Fruit fly (Drosophila melanogaster) whole organism, embryonic: ENCODE results near the gene caz.
A peak's percentile ranks its signal among the peaks of the same experiment; 100 is the strongest.

Source experiments
- CG10321 ChIP-seq: fragments of 200-800 bp; sonication (Bioruptor generic); IDR thresholded peaks from 2 replicates; pipeline ENCODE4 v1.3.6; 2022; ENCODE audit warnings: missing biosample characterization, missing genetic modification characterization
- CG10979 ChIP-seq: fragments of 200-800 bp; sonication (Bioruptor generic); optimal IDR thresholded peaks from 2 replicates; lab custom pipeline; 2018; ENCODE audit warnings: missing biosample characterization, mild to moderate bottlenecking, missing genetic modification characterization, moderate library complexity
- CG12299 ChIP-seq: fragments of 200-800 bp; sonication (Bioruptor generic); optimal IDR thresholded peaks from 2 replicates; lab custom pipeline; 2018; ENCODE audit warnings: missing biosample characterization, mild to moderate bottlenecking, missing genetic modification characterization
- CG12391 ChIP-seq: fragments of 200-800 bp; sonication (Bioruptor generic); optimal IDR thresholded peaks from 3 replicates; lab custom pipeline; 2018; ENCODE audit warnings: missing biosample characterization, mild to moderate bottlenecking, missing genetic modification characterization, moderate library complexity
- CG12659 ChIP-seq: fragments of 200-800 bp; sonication (Bioruptor generic); optimal IDR thresholded peaks from 3 replicates; lab custom pipeline; 2017; ENCODE audit warnings: mild to moderate bottlenecking, missing biosample characterization, missing genetic modification reagents, missing genetic modification characterization
- CG14014 ChIP-seq: fragments of 200-800 bp; sonication (Bioruptor generic); IDR thresholded peaks from 2 replicates; pipeline ENCODE4 v1.3.6; 2022; ENCODE audit warnings: missing biosample characterization, missing genetic modification characterization
- CG14710 ChIP-seq: fragments of 200-800 bp; sonication (Bioruptor generic); optimal IDR thresholded peaks from 3 replicates; lab custom pipeline; 2019; ENCODE audit warnings: missing biosample characterization, mild to moderate bottlenecking, missing genetic modification characterization, moderate library complexity
- CG1529 ChIP-seq: fragments of 200-800 bp; sonication (Bioruptor generic); optimal IDR thresholded peaks from 3 replicates; lab custom pipeline; 2018; ENCODE audit warnings: missing biosample characterization, missing genetic modification characterization
- CG15514 ChIP-seq: fragments of 200-800 bp; sonication (Bioruptor generic); optimal IDR thresholded peaks from 3 replicates; lab custom pipeline; 2017; ENCODE audit warnings: missing biosample characterization, missing genetic modification characterization, mild to moderate bottlenecking, moderate library complexity, missing genetic modification reagents
- CG15601 ChIP-seq: fragments of 200-800 bp; sonication (Bioruptor generic); optimal IDR thresholded peaks from 3 replicates; lab custom pipeline; 2019; ENCODE audit warnings: missing biosample characterization, mild to moderate bottlenecking, missing genetic modification characterization, moderate library complexity
- CG18011 ChIP-seq: fragments of 200-800 bp; sonication (Bioruptor generic); optimal IDR thresholded peaks from 2 replicates; lab custom pipeline; 2017; ENCODE audit warnings: missing biosample characterization, missing genetic modification characterization, mild to moderate bottlenecking, moderate library complexity, missing genotype
- CG18262 ChIP-seq: fragments of 200-800 bp; optimal IDR thresholded peaks from 3 replicates; lab custom pipeline; 2019; ENCODE audit warnings: missing biosample characterization, mild to moderate bottlenecking, missing genetic modification characterization, moderate library complexity
- CG2116 ChIP-seq: fragments of 200-800 bp; sonication (Bioruptor generic); optimal IDR thresholded peaks from 3 replicates; lab custom pipeline; 2018; ENCODE audit warnings: missing biosample characterization, mild to moderate bottlenecking, missing genetic modification characterization
- CG2712 ChIP-seq: fragments of 200-800 bp; optimal IDR thresholded peaks from 3 replicates; lab custom pipeline; 2019; ENCODE audit warnings: missing biosample characterization, mild to moderate bottlenecking, missing genetic modification characterization, moderate library complexity
- CG30403 ChIP-seq: fragments of 200-800 bp; sonication (Bioruptor generic); optimal IDR thresholded peaks from 3 replicates; lab custom pipeline; 2016; ENCODE audit warnings: missing biosample characterization, missing genetic modification characterization
- CG32767 ChIP-seq: fragments of 200-800 bp; sonication (Bioruptor generic); IDR thresholded peaks from 2 replicates; pipeline ENCODE4 v1.3.6; 2022; ENCODE audit warnings: missing biosample characterization, missing genetic modification characterization
- CG4424 ChIP-seq: fragments of 200-800 bp; sonication (Bioruptor generic); optimal IDR thresholded peaks from 3 replicates; lab custom pipeline; 2016; ENCODE audit warnings: missing biosample characterization, missing genetic modification characterization
- CG7839 ChIP-seq: fragments of 200-800 bp; sonication (Bioruptor generic); optimal IDR thresholded peaks from 3 replicates; lab custom pipeline; 2018; ENCODE audit warnings: missing biosample characterization, mild to moderate bottlenecking, missing genetic modification characterization, moderate library complexity
- CG9215 ChIP-seq: fragments of 200-800 bp; sonication (Bioruptor generic); IDR thresholded peaks from 2 replicates; pipeline ENCODE4 v1.3.6; 2022; ENCODE audit warnings: missing biosample characterization, missing genetic modification characterization
- CG9797 ChIP-seq: fragments of 200-800 bp; sonication (Bioruptor generic); optimal IDR thresholded peaks from 3 replicates; lab custom pipeline; 2018; ENCODE audit warnings: missing biosample characterization, mild to moderate bottlenecking, missing genetic modification characterization
- CTCF ChIP-seq: fragments of 200-800 bp; sonication (Bioruptor generic); optimal IDR thresholded peaks from 2 replicates; lab custom pipeline; 2017; ENCODE audit warnings: missing biosample characterization, mild to moderate bottlenecking, missing genetic modification characterization, moderate library complexity
- Deaf1 ChIP-seq: fragments of 200-800 bp; optimal IDR thresholded peaks from 3 replicates; lab custom pipeline; 2019; ENCODE audit warnings: missing biosample characterization, mild to moderate bottlenecking, missing genetic modification characterization, moderate library complexity
- E2f2 ChIP-seq: fragments of 200-800 bp; sonication (Bioruptor generic); IDR thresholded peaks from 2 replicates; pipeline ENCODE4 v1.3.6; 2022; ENCODE audit warnings: missing biosample characterization, missing genetic modification characterization
- Ets65A ChIP-seq: fragments of 200-800 bp; sonication (Bioruptor generic); peaks from one replicate; lab custom pipeline; 2016; ENCODE audit warnings: missing biosample characterization, missing genetic modification characterization
- Hsf ChIP-seq: fragments of 200-800 bp; sonication (Bioruptor generic); optimal IDR thresholded peaks from 3 replicates; lab custom pipeline; 2016; ENCODE audit warnings: missing biosample characterization, missing genetic modification characterization
- Lhr ChIP-seq: fragments of 200-800 bp; sonication (Bioruptor generic); optimal IDR thresholded peaks from 3 replicates; lab custom pipeline; 2017; ENCODE audit warnings: mild to moderate bottlenecking, missing biosample characterization, missing genetic modification reagents, missing genetic modification characterization
- MESR4 ChIP-seq: fragments of 200-800 bp; sonication (Bioruptor generic); optimal IDR thresholded peaks from 2 replicates; lab custom pipeline; 2018; ENCODE audit warnings: missing biosample characterization, mild to moderate bottlenecking, missing genetic modification characterization, moderate library complexity
- Max ChIP-seq: fragments of 200-800 bp; sonication (Bioruptor generic); optimal IDR thresholded peaks from 2 replicates; lab custom pipeline; 2016; ENCODE audit warnings: missing biosample characterization, mild to moderate bottlenecking, missing genetic modification characterization
- Scr ChIP-seq: fragments of 200-800 bp; sonication (Bioruptor generic); IDR thresholded peaks from 2 replicates; pipeline ENCODE4 v1.3.6; 2022; ENCODE audit warnings: missing biosample characterization, missing genetic modification characterization; ENCODE audit not compliant: partially characterized antibody
- Sox100B ChIP-seq: fragments of 200-800 bp; sonication (Bioruptor generic); optimal IDR thresholded peaks from 3 replicates; lab custom pipeline; 2018; ENCODE audit warnings: missing biosample characterization, mild to moderate bottlenecking, missing genetic modification characterization
- Trl ChIP-seq, 3 experiments: fragments of >200 bp in 2 of 3; fragments of 200-800 bp in 1 of 3; sonication (Bioruptor generic) in 1 of 3; optimal IDR thresholded peaks; 2 replicates in 1 of 3; 3 replicates in 2 of 3; lab custom pipeline; 2016 to 2017; ENCODE audit warnings: missing biosample characterization in 1 of 3, missing genetic modification characterization in 1 of 3
- Xbp1 ChIP-seq: fragments of 200-800 bp; sonication (Bioruptor generic); optimal IDR thresholded peaks from 3 replicates; lab custom pipeline; 2016; ENCODE audit warnings: missing biosample characterization, mild to moderate bottlenecking, missing genetic modification characterization
- abd-A ChIP-seq: fragments of 200-800 bp; sonication (Bioruptor generic); optimal IDR thresholded peaks from 3 replicates; lab custom pipeline; 2019; ENCODE audit warnings: missing biosample characterization, mild to moderate bottlenecking, missing genetic modification characterization, moderate library complexity
- az2 ChIP-seq: fragments of 200-800 bp; sonication (Bioruptor generic); optimal IDR thresholded peaks from 3 replicates; lab custom pipeline; 2016; ENCODE audit warnings: missing biosample characterization, missing genetic modification characterization
- caup ChIP-seq: fragments of 200-800 bp; sonication (Bioruptor generic); optimal IDR thresholded peaks from 3 replicates; lab custom pipeline; 2017; ENCODE audit warnings: missing biosample characterization, mild to moderate bottlenecking, missing genetic modification characterization, moderate library complexity; ENCODE audit not compliant: severe bottlenecking
- chif ChIP-seq, 2 experiments: fragments of 200-800 bp; sonication (Bioruptor generic); optimal IDR thresholded peaks; 3 replicates each; lab custom pipeline; 2016; ENCODE audit warnings: missing biosample characterization in 2 of 2, missing genetic modification characterization in 2 of 2
- crp ChIP-seq, 2 experiments: fragments of 200-800 bp; sonication (Bioruptor generic); optimal IDR thresholded peaks; 2 replicates in 1 of 2; 3 replicates in 1 of 2; lab custom pipeline; 2017; ENCODE audit warnings: missing biosample characterization in 2 of 2, missing genetic modification characterization in 2 of 2, mild to moderate bottlenecking in 1 of 2, moderate library complexity in 1 of 2
- dmrt11E ChIP-seq: fragments of 200-800 bp; sonication (Bioruptor generic); optimal IDR thresholded peaks from 3 replicates; lab custom pipeline; 2018; ENCODE audit warnings: missing biosample characterization, mild to moderate bottlenecking, missing genetic modification characterization, moderate library complexity
- esg ChIP-seq: fragments of 200-800 bp; sonication (Bioruptor generic); conservative IDR thresholded peaks from 2 replicates; pipeline ENCODE4 v1.3.6; 2022; ENCODE audit warnings: missing biosample characterization, missing genetic modification characterization
- gsb-n ChIP-seq: fragments of 200-800 bp; sonication (Bioruptor generic); optimal IDR thresholded peaks from 3 replicates; lab custom pipeline; 2018; ENCODE audit warnings: missing biosample characterization, mild to moderate bottlenecking, missing genetic modification characterization
- ham ChIP-seq: fragments of 200-800 bp; sonication (Bioruptor generic); IDR thresholded peaks from 2 replicates; pipeline ENCODE4 v1.3.6; 2022; ENCODE audit warnings: missing biosample characterization, missing genetic modification characterization
- lola ChIP-seq, 3 experiments: fragments of >200 bp in 2 of 3; fragments of 200-800 bp in 1 of 3; sonication (Bioruptor generic) in 1 of 3; optimal IDR thresholded peaks; 2 replicates each; lab custom pipeline; 2017 to 2019; ENCODE audit warnings: missing biosample characterization in 3 of 3, missing genetic modification characterization in 3 of 3, mild to moderate bottlenecking in 1 of 3, moderate library complexity in 1 of 3
- nmo ChIP-seq: fragments of 200-800 bp; sonication (Bioruptor generic); optimal IDR thresholded peaks from 2 replicates; lab custom pipeline; 2018; ENCODE audit warnings: missing biosample characterization, mild to moderate bottlenecking, missing genetic modification characterization, moderate library complexity
- rib ChIP-seq: fragments of 200-800 bp; sonication (Bioruptor generic); IDR thresholded peaks from 2 replicates; pipeline ENCODE4 v1.3.6; 2022; ENCODE audit warnings: missing biosample characterization, missing genetic modification characterization
- sd ChIP-seq: fragments of 200-800 bp; sonication (Bioruptor generic); optimal IDR thresholded peaks from 3 replicates; lab custom pipeline; 2018; ENCODE audit warnings: missing biosample characterization, mild to moderate bottlenecking, missing genetic modification characterization, moderate library complexity
- slbo ChIP-seq: fragments of 200-800 bp; sonication (Bioruptor generic); IDR thresholded peaks from 2 replicates; pipeline ENCODE4 v1.3.6; 2022; ENCODE audit warnings: missing biosample characterization, missing genetic modification characterization
- sug ChIP-seq: fragments of 200-800 bp; optimal IDR thresholded peaks from 2 replicates; lab custom pipeline; 2019; ENCODE audit warnings: missing biosample characterization, mild to moderate bottlenecking, missing genetic modification characterization, moderate library complexity
- tin ChIP-seq: fragments of 200-800 bp; sonication (Bioruptor generic); optimal IDR thresholded peaks from 3 replicates; lab custom pipeline; 2016; ENCODE audit warnings: missing biosample characterization, missing genetic modification characterization
- trem ChIP-seq: fragments of 200-800 bp; optimal IDR thresholded peaks from 3 replicates; lab custom pipeline; 2019; ENCODE audit warnings: missing biosample characterization, mild to moderate bottlenecking, missing genetic modification characterization, moderate library complexity

Gene caz

dm6 chrX:16288492-16288964 lies at the start of gene caz, which contains the start of gene CG32576 (continued):
- TF ChIP-seq sd (tag; lab: Kevin White, UChicago) = peak; percentile 81
- peak; percentile 65 for TF ChIP-seq sug (tag; lab: Kevin White, UChicago)
- peak; percentile 22 for TF ChIP-seq CG12299 (tag; lab: Kevin White, UChicago)
- no peak for TF ChIP-seq ham (GFP tag; lab: Robert Waterston, UW)
- peak; percentile 56 for TF ChIP-seq CG30403
- TF ChIP-seq CG15601 = peak; percentile 72
- peak; percentile 5 for TF ChIP-seq CG10979
- TF ChIP-seq Hsf (GFP tag; lab: Kevin White, UChicago) = peak; percentile 4
- TF ChIP-seq slbo (GFP tag; lab: Robert Waterston, UW) = peak; percentile 24; the same call in 1 of the 2 replicates
- TF ChIP-seq CTCF (GFP tag; lab: Kevin White, UChicago) = peak; percentile 47
- TF ChIP-seq MESR4 (GFP tag; lab: Kevin White, UChicago) = peak; percentile 85
- no peak for TF ChIP-seq CG14014 (GFP tag; lab: Robert Waterston, UW)
- TF ChIP-seq esg (GFP tag; lab: Robert Waterston, UW) = no peak
- TF ChIP-seq CG12391 (tag; lab: Kevin White, UChicago) = peak; percentile 61
- TF ChIP-seq Deaf1 (tag; lab: Kevin White, UChicago) = peak; percentile 12
- TF ChIP-seq chif (GFP tag; optimal IDR thresholded peaks at IDR 0.05; lab: Kevin White, UChicago) = peak in 1 of 2 experiments; percentile 16
- TF ChIP-seq CG9797 = peak; percentile 23
- TF ChIP-seq lola (GFP tag; optimal IDR thresholded peaks at IDR 0.05; lab: Kevin White, UChicago) = peak in 1 of 3 experiments; percentile 1
- peak; percentile 60 for TF ChIP-seq Xbp1 (GFP tag; lab: Kevin White, UChicago)
- TF ChIP-seq CG2712 = peak; percentile 47
- peak; percentile 17 for TF ChIP-seq gsb-n (tag; lab: Kevin White, UChicago)
- TF ChIP-seq Ets65A = peak; percentile 58
- peak; percentile 26 for TF ChIP-seq CG18262 (tag; lab: Kevin White, UChicago)
- TF ChIP-seq CG1529 = peak; percentile 25
- TF ChIP-seq nmo (GFP tag; lab: Kevin White, UChicago) = peak; percentile 57
- peak; percentile 51; the same call in 1 of the 2 replicates for TF ChIP-seq E2f2 (GFP tag; lab: Robert Waterston, UW)
- TF ChIP-seq CG32767 = 0 out of 2 replicates have a peak, but pooled peaks have one; percentile 20
- peak; percentile 29 for TF ChIP-seq az2 (GFP tag; lab: Kevin White, UChicago)
- TF ChIP-seq Scr (GFP tag; lab: Robert Waterston, UW) = peak; percentile 76
- TF ChIP-seq CG4424 (GFP tag; lab: Kevin White, UChicago) = peak; percentile 28
- TF ChIP-seq CG9215 = no peak
- peak; percentile 95 for TF ChIP-seq CG2116
- peak; percentile 73 for TF ChIP-seq CG15514
- no peak for TF ChIP-seq CG7839
- no peak for TF ChIP-seq Sox100B (GFP tag; lab: Kevin White, UChicago)
- TF ChIP-seq CG14710 (tag; lab: Kevin White, UChicago) = peak; percentile 81
- TF ChIP-seq CG18011 (GFP tag; lab: Kevin White, UChicago) = peak; percentile 40
- no peak for TF ChIP-seq Trl (optimal IDR thresholded peaks at IDR 0.05; lab: Kevin White, UChicago)
- peak; percentile 14 for TF ChIP-seq Trl (GFP tag; optimal IDR thresholded peaks at IDR 0.05; lab: Kevin White, UChicago)
- peak; percentile 9 for TF ChIP-seq Lhr (GFP tag; lab: Kevin White, UChicago)
- TF ChIP-seq abd-A (tag; lab: Kevin White, UChicago) = no peak
- TF ChIP-seq crp (GFP tag; optimal IDR thresholded peaks at IDR 0.05; lab: Kevin White, UChicago) = peak; percentile 2 to 88
- peak; percentile 83 for TF ChIP-seq CG12659 (GFP tag; lab: Kevin White, UChicago)
- peak; percentile 22 for TF ChIP-seq tin (GFP tag; lab: Kevin White, UChicago)
- peak; percentile 49 for TF ChIP-seq Max (GFP tag; lab: Kevin White, UChicago)
- TF ChIP-seq rib (GFP tag; lab: Robert Waterston, UW) = no peak
- TF ChIP-seq dmrt11E = peak; percentile 14
- TF ChIP-seq CG10321 (GFP tag; lab: Robert Waterston, UW) = no peak
- TF ChIP-seq trem (tag; lab: Kevin White, UChicago) = peak; percentile 60
- TF ChIP-seq caup (GFP tag; lab: Kevin White, UChicago) = peak; percentile 37
